Worm (Caenorhabditis elegans) whole organism, mixed stage, embryonic: ENCODE measurements around the gene mrpl-12.

Experiments used
- blmp-1 ChIP-seq: fragments of 150-350 bp; optimal IDR thresholded peaks from 2 replicates; lab custom pipeline; 2014; ENCODE audit warnings: missing biosample characterization, missing genetic modification characterization
- ceh-43 ChIP-seq: fragments of 200-800 bp; sonication (Bioruptor generic); optimal IDR thresholded peaks from 2 replicates; lab custom pipeline; 2018; ENCODE audit warnings: mild to moderate bottlenecking, missing genetic modification characterization, moderate library complexity, missing compliant biosample characterization
- lsy-2 ChIP-seq: fragments of 150-350 bp; optimal IDR thresholded peaks from 2 replicates; lab custom pipeline; 2014; ENCODE audit warnings: missing biosample characterization, missing genetic modification characterization
- mep-1 ChIP-seq: fragments of 150-350 bp; optimal IDR thresholded peaks from 2 replicates; lab custom pipeline; 2017; ENCODE audit warnings: missing biosample characterization, missing genetic modification reagents, missing genetic modification characterization, inconsistent platforms
- nhr-28 ChIP-seq: fragments of 150-350 bp; optimal IDR thresholded peaks from 2 replicates; lab custom pipeline; 2014; ENCODE audit warnings: missing biosample characterization, missing genetic modification characterization
- nhr-76 ChIP-seq: sonication (generic microtip); optimal IDR thresholded peaks from 2 replicates; lab custom pipeline; 2017; ENCODE audit warnings: missing biosample characterization, missing genetic modification characterization
- pha-4 ChIP-seq: fragments of 150-350 bp; optimal IDR thresholded peaks from 2 replicates; lab custom pipeline; 2018; ENCODE audit warnings: missing biosample characterization, missing genetic modification reagents, missing genetic modification characterization
- sem-2 ChIP-seq: fragments of 200-800 bp; sonication (Bioruptor generic); optimal IDR thresholded peaks from 2 replicates; lab custom pipeline; 2018; ENCODE audit warnings: mild to moderate bottlenecking, missing genetic modification characterization, missing compliant biosample characterization
- unc-39 ChIP-seq: fragments of 150-350 bp; optimal IDR thresholded peaks from 2 replicates; lab custom pipeline; 2014; ENCODE audit warnings: missing biosample characterization, missing genetic modification characterization
- ztf-11 ChIP-seq: fragments of 150-350 bp; optimal IDR thresholded peaks from 2 replicates; lab custom pipeline; 2014; ENCODE audit warnings: missing biosample characterization, missing genetic modification characterization

DNA sequence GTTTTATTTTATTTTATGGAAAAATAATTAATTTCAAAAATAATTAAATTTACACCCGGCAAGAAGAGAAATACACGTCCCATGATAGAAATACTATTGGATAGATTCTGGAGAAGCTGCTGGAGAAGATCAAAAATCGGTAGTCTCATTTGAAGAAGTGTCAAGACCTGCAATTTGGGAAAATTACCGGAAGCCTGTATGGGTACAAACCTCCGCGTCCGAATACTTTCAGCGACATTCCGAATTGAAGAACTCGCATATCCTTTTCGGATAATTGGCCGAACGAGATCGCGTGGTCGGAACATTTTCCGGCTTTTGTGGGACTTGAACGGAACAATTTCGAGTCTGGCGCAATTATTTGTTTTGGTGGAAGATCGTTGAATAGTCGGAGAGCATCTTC is 923 bp downstream of the mrpl-12 start:
- TF ChIP-seq unc-39 (tag; lab: Kevin White, UChicago) (no peak), nhr-76 (tag; lab: Kevin White, UChicago) (no peak), blmp-1 (tag; lab: Kevin White, UChicago) (no peak), ceh-43 (GFP tag; lab: Kevin White, UChicago) (no peak), sem-2 (GFP tag; lab: Kevin White, UChicago) (no peak), ztf-11 (tag; lab: Kevin White, UChicago) (no peak), mep-1 (tag; lab: Kevin White, UChicago) (no peak), lsy-2 (tag; lab: Kevin White, UChicago) (no peak), pha-4 (tag; lab: Kevin White, UChicago) (no peak), nhr-28 (no peak)
